Fruit fly (Drosophila melanogaster) whole organism, embryonic: ENCODE measurements around the gene CG43229.

Experiments
- Ada2b ChIP-seq: fragments of 200-800 bp; sonication (Bioruptor generic); IDR thresholded peaks from 2 replicates; pipeline ENCODE4 v1.3.6; 2022; ENCODE audit warnings: missing biosample characterization, missing genetic modification characterization
- Asciz ChIP-seq: fragments of 200-800 bp; sonication (Bioruptor generic); optimal IDR thresholded peaks from 2 replicates; lab custom pipeline; 2017; ENCODE audit warnings: missing biosample characterization, mild to moderate bottlenecking, missing genetic modification characterization, missing genetic modification reagents
- Atf6 ChIP-seq: fragments of 200-800 bp; sonication (Bioruptor generic); IDR thresholded peaks from 2 replicates; pipeline ENCODE4 v1.3.6; 2022; ENCODE audit warnings: missing biosample characterization, missing genetic modification characterization
- CG10209 ChIP-seq: fragments of 200-800 bp; sonication (Bioruptor generic); optimal IDR thresholded peaks from 3 replicates; lab custom pipeline; 2017; ENCODE audit warnings: missing biosample characterization, mild to moderate bottlenecking, missing genetic modification characterization, missing genetic modification reagents
- CG1024 ChIP-seq: fragments of 200-800 bp; sonication (Bioruptor generic); IDR thresholded peaks from 2 replicates; pipeline ENCODE4 v1.3.6; 2022; ENCODE audit warnings: missing biosample characterization, missing genetic modification characterization
- CG10654 ChIP-seq: fragments of 200-800 bp; sonication (Bioruptor generic); optimal IDR thresholded peaks from 2 replicates; lab custom pipeline; 2016; ENCODE audit warnings: missing biosample characterization, missing genetic modification characterization
- CG11085 ChIP-seq: fragments of 200-800 bp; sonication (Bioruptor generic); IDR thresholded peaks from 2 replicates; pipeline ENCODE4 v1.3.6; 2022; ENCODE audit warnings: missing biosample characterization, missing genetic modification characterization
- CG11247 ChIP-seq: fragments of 200-800 bp; sonication (Bioruptor generic); IDR thresholded peaks from 2 replicates; pipeline ENCODE4 v1.3.6; 2022; ENCODE audit warnings: missing biosample characterization, missing genetic modification characterization
- CG15269 ChIP-seq: fragments of 200-800 bp; sonication (Bioruptor generic); optimal IDR thresholded peaks from 2 replicates; lab custom pipeline; 2018; ENCODE audit warnings: missing biosample characterization, mild to moderate bottlenecking, missing genetic modification characterization, moderate library complexity
- CG1603 ChIP-seq: fragments of 200-800 bp; sonication (Bioruptor generic); optimal IDR thresholded peaks from 2 replicates; lab custom pipeline; 2019; ENCODE audit warnings: missing biosample characterization, mild to moderate bottlenecking, missing genetic modification characterization, moderate library complexity
- CG1832 ChIP-seq: fragments of 200-800 bp; sonication (Bioruptor generic); optimal IDR thresholded peaks from 2 replicates; lab custom pipeline; 2017; ENCODE audit warnings: missing biosample characterization, mild to moderate bottlenecking, missing genetic modification characterization, inconsistent platforms
- CG2678 ChIP-seq: fragments of 200-800 bp; sonication (Bioruptor generic); optimal IDR thresholded peaks from 3 replicates; lab custom pipeline; 2019; ENCODE audit warnings: missing biosample characterization, mild to moderate bottlenecking, missing genetic modification characterization, moderate library complexity
- CG32772 ChIP-seq: fragments of 200-800 bp; sonication (Bioruptor generic); IDR thresholded peaks from 2 replicates; pipeline ENCODE4 v1.3.6; 2022; ENCODE audit warnings: missing biosample characterization, missing genetic modification characterization
- CG3281 ChIP-seq: fragments of 200-800 bp; sonication (Bioruptor generic); optimal IDR thresholded peaks from 3 replicates; lab custom pipeline; 2017; ENCODE audit warnings: missing biosample characterization, mild to moderate bottlenecking, missing genetic modification characterization
- CG3995 ChIP-seq: fragments of 200-800 bp; sonication (Bioruptor generic); optimal IDR thresholded peaks from 3 replicates; lab custom pipeline; 2016; ENCODE audit warnings: missing biosample characterization, missing genetic modification characterization
- CG6813 ChIP-seq: fragments of 200-800 bp; sonication (Bioruptor generic); optimal IDR thresholded peaks from 2 replicates; lab custom pipeline; 2017; ENCODE audit warnings: missing biosample characterization, missing genetic modification characterization, mild to moderate bottlenecking, moderate library complexity, missing genetic modification reagents
- CG7745 ChIP-seq: fragments of 200-800 bp; sonication (Bioruptor generic); optimal IDR thresholded peaks from 2 replicates; lab custom pipeline; 2018; ENCODE audit warnings: missing biosample characterization, mild to moderate bottlenecking, missing genetic modification characterization, moderate library complexity
- CG8089 ChIP-seq: fragments of 200-800 bp; sonication (Bioruptor generic); optimal IDR thresholded peaks from 3 replicates; lab custom pipeline; 2016; ENCODE audit warnings: missing biosample characterization, missing genetic modification characterization
- CG8765 ChIP-seq: fragments of 200-800 bp; sonication (Bioruptor generic); IDR thresholded peaks from 2 replicates; pipeline ENCODE4 v1.3.6; 2022; ENCODE audit warnings: missing biosample characterization, missing genetic modification characterization
- CG8924 ChIP-seq: fragments of 200-800 bp; optimal IDR thresholded peaks from 3 replicates; lab custom pipeline; 2019; ENCODE audit warnings: missing biosample characterization, mild to moderate bottlenecking, missing genetic modification characterization, moderate library complexity
- CG8944 ChIP-seq: fragments of 200-800 bp; sonication (Bioruptor generic); optimal IDR thresholded peaks from 3 replicates; lab custom pipeline; 2016; ENCODE audit warnings: missing biosample characterization, missing genetic modification characterization
- CG9215 ChIP-seq: fragments of 200-800 bp; sonication (Bioruptor generic); IDR thresholded peaks from 2 replicates; pipeline ENCODE4 v1.3.6; 2022; ENCODE audit warnings: missing biosample characterization, missing genetic modification characterization
- CoRest ChIP-seq: fragments of 200-800 bp; sonication (Bioruptor generic); optimal IDR thresholded peaks from 3 replicates; lab custom pipeline; 2018; ENCODE audit warnings: missing biosample characterization, mild to moderate bottlenecking, missing genetic modification characterization, moderate library complexity
- HLH54F ChIP-seq: fragments of 200-800 bp; sonication (Bioruptor generic); optimal IDR thresholded peaks from 3 replicates; lab custom pipeline; 2016; ENCODE audit warnings: missing biosample characterization, missing genetic modification characterization
- Hmr ChIP-seq: fragments of 200-800 bp; sonication (Bioruptor generic); optimal IDR thresholded peaks from 3 replicates; lab custom pipeline; 2017; ENCODE audit warnings: mild to moderate bottlenecking, missing biosample characterization, missing genetic modification reagents, missing genetic modification characterization
- Hmx ChIP-seq: fragments of 200-800 bp; sonication (Bioruptor generic); optimal IDR thresholded peaks from 2 replicates; lab custom pipeline; 2016; ENCODE audit warnings: missing biosample characterization, missing genetic modification characterization
- Kr ChIP-seq: fragments of 200-800 bp; sonication (Bioruptor generic); optimal IDR thresholded peaks from 2 replicates; lab custom pipeline; 2017; ENCODE audit warnings: missing biosample characterization, mild to moderate bottlenecking, missing genetic modification characterization
- MBD-R2 ChIP-seq: fragments of 200-800 bp; sonication (Bioruptor generic); IDR thresholded peaks from 2 replicates; pipeline ENCODE4 v1.3.6; 2022; ENCODE audit warnings: missing biosample characterization, missing genetic modification characterization
- Med ChIP-seq: fragments of 200-800 bp; sonication (Bioruptor generic); peaks from one replicate; lab custom pipeline; 2016; ENCODE audit warnings: missing biosample characterization, missing genetic modification characterization, mild to moderate bottlenecking, inconsistent platforms, moderate library complexity
- Meics ChIP-seq: fragments of 200-800 bp; sonication (Bioruptor generic); optimal IDR thresholded peaks from 2 replicates; lab custom pipeline; 2017; ENCODE audit warnings: missing biosample characterization, mild to moderate bottlenecking, missing genetic modification characterization
- NC2α ChIP-seq: fragments of 200-800 bp; sonication (Bioruptor generic); optimal IDR thresholded peaks from 2 replicates; lab custom pipeline; 2016; ENCODE audit warnings: missing biosample characterization, missing genetic modification characterization
- Rx ChIP-seq: fragments of 200-800 bp; sonication (Bioruptor generic); IDR thresholded peaks from 2 replicates; pipeline ENCODE4 v1.3.6; 2022; ENCODE audit warnings: missing biosample characterization, missing genetic modification characterization
- Sin3A ChIP-seq: fragments of >200 bp; optimal IDR thresholded peaks from 2 replicates; lab custom pipeline; 2018
- Sox100B ChIP-seq: fragments of 200-800 bp; sonication (Bioruptor generic); optimal IDR thresholded peaks from 3 replicates; lab custom pipeline; 2018; ENCODE audit warnings: missing biosample characterization, mild to moderate bottlenecking, missing genetic modification characterization
- cas ChIP-seq: fragments of 200-800 bp; sonication (Bioruptor generic); IDR thresholded peaks from 2 replicates; pipeline ENCODE4 v1.3.6; 2022; ENCODE audit warnings: missing biosample characterization, missing genetic modification characterization
- grau ChIP-seq: fragments of 200-800 bp; optimal IDR thresholded peaks from 3 replicates; lab custom pipeline; 2019; ENCODE audit warnings: missing biosample characterization, mild to moderate bottlenecking, missing genetic modification characterization, moderate library complexity
- ham ChIP-seq: fragments of 200-800 bp; sonication (Bioruptor generic); IDR thresholded peaks from 2 replicates; pipeline ENCODE4 v1.3.6; 2022; ENCODE audit warnings: missing biosample characterization, missing genetic modification characterization
- hkb ChIP-seq, 2 experiments: fragments of 200-800 bp in 1 of 2; fragments of >200 bp in 1 of 2; sonication (Bioruptor generic) in 1 of 2; IDR thresholded peaks in 1 of 2; optimal IDR thresholded peaks in 1 of 2; 2 replicates each; pipeline versions ENCODE4 v1.3.6 to Lab custom; 2017 to 2022; ENCODE audit warnings: missing biosample characterization in 1 of 2, missing genetic modification characterization in 1 of 2
- lab ChIP-seq: fragments of 200-800 bp; sonication (Bioruptor generic); optimal IDR thresholded peaks from 3 replicates; lab custom pipeline; 2017; ENCODE audit warnings: missing biosample characterization, missing genetic modification characterization, mild to moderate bottlenecking, moderate library complexity, missing genetic modification reagents
- pb ChIP-seq: fragments of 200-800 bp; sonication (Bioruptor generic); optimal IDR thresholded peaks from 3 replicates; lab custom pipeline; 2016; ENCODE audit warnings: missing biosample characterization, missing genetic modification characterization
- prd ChIP-seq, 3 experiments: fragments of >200 bp in 2 of 3; fragments of 200-800 bp in 1 of 3; sonication (Bioruptor generic) in 1 of 3; optimal IDR thresholded peaks in 2 of 3; IDR thresholded peaks in 1 of 3; 2 replicates in 2 of 3; 3 replicates in 1 of 3; pipeline versions ENCODE4 v1.3.6 to Lab custom; 2017 to 2022; ENCODE audit warnings: missing biosample characterization in 1 of 3, missing genetic modification characterization in 1 of 3
- ro ChIP-seq: fragments of 200-800 bp; sonication (Bioruptor generic); IDR thresholded peaks from 2 replicates; pipeline ENCODE4 v1.3.6; 2022; ENCODE audit warnings: missing biosample characterization, missing genetic modification characterization
- row ChIP-seq: fragments of 200-800 bp; sonication (Bioruptor generic); IDR thresholded peaks from 3 replicates; pipeline ENCODE4 v1.3.6; 2022; ENCODE audit warnings: missing biosample characterization, missing genetic modification characterization
- sens-2 ChIP-seq: fragments of 200-800 bp; sonication (Bioruptor generic); IDR thresholded peaks from 2 replicates; pipeline ENCODE4 v1.3.6; 2022; ENCODE audit warnings: missing biosample characterization, missing genetic modification characterization
- seq ChIP-seq: fragments of 200-800 bp; sonication (Bioruptor generic); IDR thresholded peaks from 2 replicates; pipeline ENCODE4 v1.3.6; 2022; ENCODE audit warnings: missing biosample characterization, missing genetic modification characterization
- sisA ChIP-seq: fragments of 200-800 bp; sonication (Bioruptor generic); IDR thresholded peaks from 2 replicates; pipeline ENCODE4 v1.3.6; 2022; ENCODE audit warnings: missing biosample characterization, missing genetic modification characterization
- slou ChIP-seq: fragments of 200-800 bp; sonication (Bioruptor generic); optimal IDR thresholded peaks from 3 replicates; lab custom pipeline; 2016; ENCODE audit warnings: missing biosample characterization, missing genetic modification characterization
- slp2 ChIP-seq: fragments of 200-800 bp; sonication (Bioruptor generic); optimal IDR thresholded peaks from 2 replicates; lab custom pipeline; 2016; ENCODE audit warnings: missing biosample characterization, missing genetic modification characterization
- tup ChIP-seq: fragments of 200-800 bp; sonication (Bioruptor generic); optimal IDR thresholded peaks from 2 replicates; lab custom pipeline; 2016; ENCODE audit warnings: missing biosample characterization, mild to moderate bottlenecking, missing genetic modification characterization, moderate library complexity
- vfl ChIP-seq: fragments of 200-800 bp; sonication (Bioruptor generic); optimal IDR thresholded peaks from 2 replicates; lab custom pipeline; 2016; ENCODE audit warnings: missing biosample characterization, missing genetic modification characterization

Gene CG43229

dm6 chrX:18153001-18153400 is 14.7 kb downstream of the CG43229 start (continued):
- no peak for TF ChIP-seq Hmx (GFP tag; lab: Kevin White, UChicago)
- TF ChIP-seq Ada2b (GFP tag; lab: Robert Waterston, UW) = peak; percentile 33; the same call in 1 of the 2 replicates
- TF ChIP-seq tup (GFP tag; lab: Kevin White, UChicago) = no peak
- no peak for TF ChIP-seq CG8924 (tag; lab: Kevin White, UChicago)
- no peak for TF ChIP-seq CG10209
- peak; percentile 4 for TF ChIP-seq Hmr (GFP tag; lab: Kevin White, UChicago)
- TF ChIP-seq Kr = no peak
- no peak for TF ChIP-seq CG11247 (GFP tag; lab: Robert Waterston, UW)
- no peak for TF ChIP-seq Asciz
- no peak for TF ChIP-seq Sox100B (GFP tag; lab: Kevin White, UChicago)
- TF ChIP-seq sens-2 (GFP tag; lab: Robert Waterston, UW) = no peak
- no peak for TF ChIP-seq pb (GFP tag; lab: Kevin White, UChicago)
- no peak for TF ChIP-seq CG6813 (GFP tag; lab: Kevin White, UChicago)
- TF ChIP-seq lab = peak; percentile 56
- TF ChIP-seq slp2 (GFP tag; lab: Kevin White, UChicago) = no peak
- TF ChIP-seq ham (GFP tag; lab: Robert Waterston, UW) = no peak
- peak; percentile 47 for TF ChIP-seq CG2678 (tag; lab: Kevin White, UChicago)
- no peak for TF ChIP-seq CG3995 (GFP tag; lab: Kevin White, UChicago)
- TF ChIP-seq cas (GFP tag; lab: Robert Waterston, UW) = no peak
- no peak for TF ChIP-seq seq
- TF ChIP-seq Meics (GFP tag; lab: Kevin White, UChicago) = peak; percentile 36
- TF ChIP-seq NC2α (GFP tag; lab: Kevin White, UChicago) = no peak
- TF ChIP-seq Rx (GFP tag; lab: Robert Waterston, UW) = no peak
- no peak for TF ChIP-seq prd (optimal IDR thresholded peaks at IDR 0.05; lab: Kevin White, UChicago)
- TF ChIP-seq prd (GFP tag; IDR thresholded peaks at IDR 0.05; lab: Robert Waterston, UW) = 0 out of 3 replicates have a peak, but pooled peaks have one; percentile 17
- TF ChIP-seq CG15269 (tag; lab: Kevin White, UChicago) = peak; percentile 41
- no peak for TF ChIP-seq CG32772 (GFP tag; lab: Robert Waterston, UW)
- TF ChIP-seq Sin3A = no peak
- peak; percentile 29; the same call in 1 of the 2 replicates for TF ChIP-seq CG9215 (GFP tag; lab: Robert Waterston, UW)
- no peak for TF ChIP-seq HLH54F
- no peak for TF ChIP-seq hkb (optimal IDR thresholded peaks at IDR 0.05; lab: Kevin White, UChicago)
- TF ChIP-seq hkb (GFP tag; IDR thresholded peaks at IDR 0.05; lab: Robert Waterston, UW) = 0 out of 2 replicates have a peak, but pooled peaks have one; percentile 13
- peak; percentile 10; the same call in 1 of the 2 replicates for TF ChIP-seq sisA
- TF ChIP-seq CoRest (tag; lab: Kevin White, UChicago) = peak; percentile 2
- TF ChIP-seq Atf6 = peak; percentile 23; the same call in 1 of the 2 replicates
- TF ChIP-seq CG8765 = no peak
- peak; percentile 15 for TF ChIP-seq grau (tag; lab: Kevin White, UChicago)
- no peak for TF ChIP-seq CG8944 (GFP tag; lab: Kevin White, UChicago)
- no peak for TF ChIP-seq CG11085 (GFP tag; lab: Robert Waterston, UW)
- peak; percentile 65 for TF ChIP-seq Med (GFP tag; lab: Kevin White, UChicago)
- no peak for TF ChIP-seq CG7745 (tag; lab: Kevin White, UChicago)
- TF ChIP-seq CG3281 (GFP tag; lab: Kevin White, UChicago) = peak; percentile 28
- peak; percentile 57; the same call in 2 of the 3 replicates for TF ChIP-seq row (GFP tag; lab: Robert Waterston, UW)
- no peak for TF ChIP-seq ro (GFP tag; lab: Robert Waterston, UW)
- TF ChIP-seq CG1603 (tag; lab: Kevin White, UChicago) = no peak
- TF ChIP-seq MBD-R2 (GFP tag; lab: Robert Waterston, UW) = 0 out of 2 replicates have a peak, but pooled peaks have one; percentile 9
- no peak for TF ChIP-seq CG1832 (GFP tag; lab: Kevin White, UChicago)
- TF ChIP-seq vfl (GFP tag; lab: Kevin White, UChicago) = no peak
- no peak for TF ChIP-seq CG1024 (GFP tag; lab: Robert Waterston, UW)
- no peak for TF ChIP-seq slou (GFP tag; lab: Kevin White, UChicago)
- TF ChIP-seq CG8089 (GFP tag; lab: Kevin White, UChicago) = no peak
- TF ChIP-seq CG10654 (GFP tag; lab: Kevin White, UChicago) = no peak
